Fruit fly (Drosophila melanogaster): ENCODE data around the gene Plc21C.

dm6 chr2L:382807-383206 is 77.1 kb downstream of the Plc21C start:
- TF ChIP-seq h (optimal IDR thresholded peaks at IDR 0.05) (no peak), Myc (optimal IDR thresholded peaks at IDR 0.05) (no peak), ttk (optimal IDR thresholded peaks at IDR 0.05) (no peak), Sin3A (optimal IDR thresholded peaks at IDR 0.05) (no peak), insv (optimal IDR thresholded peaks at IDR 0.05) (no peak), psq (optimal IDR thresholded peaks at IDR 0.05) (no peak)
